Fruit fly (Drosophila melanogaster) whole organism, embryonic: ENCODE results near the gene Scr.
A peak's percentile ranks its signal among the peaks of the same experiment; 100 is the strongest.

ENCODE experiments used
- Ada2b ChIP-seq: fragments of 200-800 bp; sonication (Bioruptor generic); IDR thresholded peaks from 2 replicates; pipeline ENCODE4 v1.3.6; 2022; ENCODE audit warnings: missing biosample characterization, missing genetic modification characterization
- Adf1 ChIP-seq: fragments of 200-800 bp; sonication (Bioruptor generic); IDR thresholded peaks from 2 replicates; pipeline ENCODE4 v1.3.6; 2022; ENCODE audit warnings: missing biosample characterization, missing genetic modification characterization
- Blimp-1 ChIP-seq: fragments of 200-800 bp; sonication (Bioruptor generic); optimal IDR thresholded peaks from 3 replicates; lab custom pipeline; 2018; ENCODE audit warnings: missing biosample characterization, missing genetic modification characterization, mild to moderate bottlenecking, moderate library complexity, missing genetic modification reagents
- CG10147 ChIP-seq: fragments of 200-800 bp; sonication (Bioruptor generic); optimal IDR thresholded peaks from 2 replicates; lab custom pipeline; 2019; ENCODE audit warnings: missing biosample characterization, mild to moderate bottlenecking, missing genetic modification characterization, moderate library complexity
- CG12104 ChIP-seq: fragments of 200-800 bp; sonication (Bioruptor generic); optimal IDR thresholded peaks from 3 replicates; lab custom pipeline; 2016; ENCODE audit warnings: missing biosample characterization, missing genetic modification characterization
- CG12744 ChIP-seq: fragments of 200-800 bp; sonication (Bioruptor generic); optimal IDR thresholded peaks from 2 replicates; lab custom pipeline; 2016; ENCODE audit warnings: missing biosample characterization, missing genetic modification characterization
- CG13624 ChIP-seq: fragments of 200-800 bp; sonication (Bioruptor generic); optimal IDR thresholded peaks from 2 replicates; lab custom pipeline; 2016; ENCODE audit warnings: missing biosample characterization, missing genetic modification characterization
- CG14441 ChIP-seq: fragments of 200-800 bp; sonication (Bioruptor generic); IDR thresholded peaks from 2 replicates; pipeline ENCODE4 v1.3.6; 2022; ENCODE audit warnings: missing biosample characterization, missing genetic modification characterization
- CG17186 ChIP-seq: fragments of 200-800 bp; sonication (Bioruptor generic); optimal IDR thresholded peaks from 3 replicates; lab custom pipeline; 2017; ENCODE audit warnings: missing biosample characterization, missing genetic modification reagents, missing genetic modification characterization
- CG17385 ChIP-seq: fragments of 200-800 bp; sonication (Bioruptor generic); optimal IDR thresholded peaks from 3 replicates; lab custom pipeline; 2018; ENCODE audit warnings: missing biosample characterization, mild to moderate bottlenecking, missing genetic modification characterization
- CG17612 ChIP-seq: fragments of 200-800 bp; sonication (Bioruptor generic); IDR thresholded peaks from 2 replicates; pipeline ENCODE4 v1.3.6; 2022; ENCODE audit warnings: missing biosample characterization, missing genetic modification characterization
- CG2202 ChIP-seq: fragments of 200-800 bp; sonication (Bioruptor generic); optimal IDR thresholded peaks from 2 replicates; lab custom pipeline; 2018; ENCODE audit warnings: missing biosample characterization, mild to moderate bottlenecking, missing genetic modification characterization
- CG2875 ChIP-seq: fragments of 200-800 bp; sonication (Bioruptor generic); optimal IDR thresholded peaks from 2 replicates; lab custom pipeline; 2017; ENCODE audit warnings: missing biosample characterization, mild to moderate bottlenecking, missing genetic modification characterization, missing genetic modification reagents
- CG30431 ChIP-seq: fragments of 200-800 bp; sonication (Bioruptor generic); optimal IDR thresholded peaks from 2 replicates; lab custom pipeline; 2017; ENCODE audit warnings: missing biosample characterization, missing genetic modification characterization
- CG3847 ChIP-seq: fragments of 200-800 bp; sonication (Bioruptor generic); IDR thresholded peaks from 2 replicates; pipeline ENCODE4 v1.3.6; 2022; ENCODE audit warnings: missing biosample characterization, missing genetic modification characterization
- CG4328 ChIP-seq: fragments of 200-800 bp; sonication (Bioruptor generic); optimal IDR thresholded peaks from 3 replicates; lab custom pipeline; 2017; ENCODE audit warnings: missing biosample characterization, missing genetic modification reagents, missing genetic modification characterization
- CG4404 ChIP-seq: fragments of 200-800 bp; sonication (Bioruptor generic); IDR thresholded peaks from 2 replicates; pipeline ENCODE4 v1.3.6; 2022; ENCODE audit warnings: missing biosample characterization, missing genetic modification characterization
- CG4730 ChIP-seq: fragments of 200-800 bp; sonication (Bioruptor generic); IDR thresholded peaks from 2 replicates; pipeline ENCODE4 v1.3.6; 2022; ENCODE audit warnings: missing biosample characterization, missing genetic modification characterization
- CG5953 ChIP-seq: fragments of 200-800 bp; sonication (Bioruptor generic); IDR thresholded peaks from 2 replicates; pipeline ENCODE4 v1.3.6; 2022; ENCODE audit warnings: missing biosample characterization, missing genetic modification characterization
- CG7372 ChIP-seq: fragments of 200-800 bp; sonication (Bioruptor generic); IDR thresholded peaks from 2 replicates; pipeline ENCODE4 v1.3.6; 2022; ENCODE audit warnings: missing biosample characterization, missing genetic modification characterization
- CG9437 ChIP-seq: fragments of 200-800 bp; sonication (Bioruptor generic); optimal IDR thresholded peaks from 2 replicates; lab custom pipeline; 2018; ENCODE audit warnings: missing biosample characterization, mild to moderate bottlenecking, missing genetic modification characterization
- CG9797 ChIP-seq: fragments of 200-800 bp; sonication (Bioruptor generic); optimal IDR thresholded peaks from 3 replicates; lab custom pipeline; 2018; ENCODE audit warnings: missing biosample characterization, mild to moderate bottlenecking, missing genetic modification characterization
- Dbx ChIP-seq: fragments of 200-800 bp; sonication (Bioruptor generic); IDR thresholded peaks from 3 replicates; pipeline ENCODE4 v1.3.6; 2022; ENCODE audit warnings: missing biosample characterization, missing genetic modification characterization
- Fer1 ChIP-seq: fragments of 200-800 bp; sonication (Bioruptor generic); optimal IDR thresholded peaks from 2 replicates; lab custom pipeline; 2017; ENCODE audit warnings: missing biosample characterization, mild to moderate bottlenecking, missing genetic modification characterization
- Gsc ChIP-seq: fragments of 200-800 bp; sonication (Bioruptor generic); IDR thresholded peaks from 2 replicates; pipeline ENCODE4 v1.3.6; 2022; ENCODE audit warnings: missing biosample characterization, missing genetic modification characterization
- Gug ChIP-seq: fragments of 200-800 bp; sonication (Bioruptor generic); IDR thresholded peaks from 4 replicates; pipeline ENCODE4 v1.3.6; 2022; ENCODE audit warnings: missing biosample characterization, missing genetic modification characterization
- HHEX ChIP-seq: fragments of 200-800 bp; sonication (Bioruptor generic); optimal IDR thresholded peaks from 3 replicates; lab custom pipeline; 2017; ENCODE audit warnings: missing biosample characterization, mild to moderate bottlenecking, missing genetic modification characterization, missing genetic modification reagents
- MESR4 ChIP-seq: fragments of 200-800 bp; sonication (Bioruptor generic); optimal IDR thresholded peaks from 2 replicates; lab custom pipeline; 2018; ENCODE audit warnings: missing biosample characterization, mild to moderate bottlenecking, missing genetic modification characterization, moderate library complexity
- Med ChIP-seq: fragments of 200-800 bp; sonication (Bioruptor generic); peaks from one replicate; lab custom pipeline; 2016; ENCODE audit warnings: missing biosample characterization, missing genetic modification characterization, mild to moderate bottlenecking, inconsistent platforms, moderate library complexity
- Ravus ChIP-seq: fragments of 200-800 bp; sonication (Bioruptor generic); IDR thresholded peaks from 2 replicates; pipeline ENCODE4 v1.3.6; 2022; ENCODE audit warnings: missing biosample characterization, missing genetic modification characterization
- al ChIP-seq: fragments of 200-800 bp; sonication (Bioruptor generic); IDR thresholded peaks from 2 replicates; pipeline ENCODE4 v1.3.6; 2022; ENCODE audit warnings: missing biosample characterization, missing genetic modification characterization
- az2 ChIP-seq: fragments of 200-800 bp; sonication (Bioruptor generic); optimal IDR thresholded peaks from 3 replicates; lab custom pipeline; 2016; ENCODE audit warnings: missing biosample characterization, missing genetic modification characterization
- bigmax ChIP-seq: fragments of 200-800 bp; sonication (Bioruptor generic); optimal IDR thresholded peaks from 2 replicates; lab custom pipeline; 2018; ENCODE audit warnings: missing biosample characterization, mild to moderate bottlenecking, missing genetic modification characterization
- br ChIP-seq: fragments of >200 bp; optimal IDR thresholded peaks from 2 replicates; lab custom pipeline; 2017
- chm ChIP-seq: fragments of 200-800 bp; sonication (Bioruptor generic); IDR thresholded peaks from 2 replicates; pipeline ENCODE4 v1.3.6; 2022; ENCODE audit warnings: missing biosample characterization, missing genetic modification characterization
- fd102C ChIP-seq: fragments of 200-800 bp; sonication (Bioruptor generic); optimal IDR thresholded peaks from 2 replicates; lab custom pipeline; 2018; ENCODE audit warnings: missing biosample characterization, mild to moderate bottlenecking, missing genetic modification characterization, moderate library complexity
- grn ChIP-seq: fragments of 200-800 bp; sonication (Bioruptor generic); optimal IDR thresholded peaks from 3 replicates; lab custom pipeline; 2017; ENCODE audit warnings: missing biosample characterization, missing genetic modification characterization
- kay ChIP-seq: fragments of 200-800 bp; sonication (Bioruptor generic); optimal IDR thresholded peaks from 2 replicates; lab custom pipeline; 2016; ENCODE audit warnings: missing biosample characterization, missing genetic modification characterization
- klu ChIP-seq: fragments of 200-800 bp; sonication (Bioruptor generic); IDR thresholded peaks from 2 replicates; pipeline ENCODE4 v1.3.6; 2022; ENCODE audit warnings: missing biosample characterization, missing genetic modification characterization
- knrl ChIP-seq: fragments of 200-800 bp; sonication (Bioruptor generic); IDR thresholded peaks from 3 replicates; pipeline ENCODE4 v1.3.6; 2022; ENCODE audit warnings: missing biosample characterization, missing genetic modification characterization; ENCODE audit not compliant: partially characterized antibody
- lmd ChIP-seq: fragments of 200-800 bp; sonication (Bioruptor generic); IDR thresholded peaks from 2 replicates; pipeline ENCODE4 v1.3.6; 2022; ENCODE audit warnings: missing biosample characterization, missing genetic modification characterization
- lov ChIP-seq, 2 experiments: fragments of 200-800 bp in 1 of 2; fragments of >200 bp in 1 of 2; sonication (Bioruptor generic) in 1 of 2; IDR thresholded peaks in 1 of 2; optimal IDR thresholded peaks in 1 of 2; 2 replicates in 1 of 2; 3 replicates in 1 of 2; pipeline versions ENCODE4 v1.3.6 to Lab custom; 2017 to 2022; ENCODE audit warnings: missing biosample characterization in 1 of 2, missing genetic modification characterization in 1 of 2
- onecut ChIP-seq: fragments of 200-800 bp; sonication (Bioruptor generic); IDR thresholded peaks from 2 replicates; pipeline ENCODE4 v1.3.6; 2022; ENCODE audit warnings: missing biosample characterization, missing genetic modification characterization
- pnt ChIP-seq: fragments of 200-800 bp; sonication (Bioruptor generic); optimal IDR thresholded peaks from 3 replicates; lab custom pipeline; 2016; ENCODE audit warnings: missing biosample characterization, missing genetic modification characterization
- scrt ChIP-seq: fragments of 200-800 bp; sonication (Bioruptor generic); optimal IDR thresholded peaks from 2 replicates; lab custom pipeline; 2018; ENCODE audit warnings: missing biosample characterization, mild to moderate bottlenecking, missing genetic modification characterization, moderate library complexity
- seq ChIP-seq: fragments of 200-800 bp; sonication (Bioruptor generic); IDR thresholded peaks from 2 replicates; pipeline ENCODE4 v1.3.6; 2022; ENCODE audit warnings: missing biosample characterization, missing genetic modification characterization
- stwl ChIP-seq: fragments of 200-800 bp; sonication (Bioruptor generic); optimal IDR thresholded peaks from 3 replicates; lab custom pipeline; 2018; ENCODE audit warnings: missing biosample characterization, mild to moderate bottlenecking, missing genetic modification characterization, moderate library complexity
- tgo ChIP-seq: fragments of 200-800 bp; sonication (Bioruptor generic); IDR thresholded peaks from 3 replicates; pipeline ENCODE4 v1.3.6; 2022; ENCODE audit warnings: missing biosample characterization, missing genetic modification characterization
- tio ChIP-seq: fragments of 200-800 bp; sonication (Bioruptor generic); optimal IDR thresholded peaks from 2 replicates; lab custom pipeline; 2017; ENCODE audit warnings: missing biosample characterization, missing genetic modification characterization, inconsistent platforms
- trem ChIP-seq: fragments of 200-800 bp; optimal IDR thresholded peaks from 3 replicates; lab custom pipeline; 2019; ENCODE audit warnings: missing biosample characterization, mild to moderate bottlenecking, missing genetic modification characterization, moderate library complexity
- vnd ChIP-seq: fragments of 200-800 bp; sonication (Bioruptor generic); IDR thresholded peaks from 3 replicates; pipeline ENCODE4 v1.3.6; 2022; ENCODE audit warnings: missing biosample characterization, missing genetic modification characterization; ENCODE audit not compliant: partially characterized antibody

Scr gene

DNA sequence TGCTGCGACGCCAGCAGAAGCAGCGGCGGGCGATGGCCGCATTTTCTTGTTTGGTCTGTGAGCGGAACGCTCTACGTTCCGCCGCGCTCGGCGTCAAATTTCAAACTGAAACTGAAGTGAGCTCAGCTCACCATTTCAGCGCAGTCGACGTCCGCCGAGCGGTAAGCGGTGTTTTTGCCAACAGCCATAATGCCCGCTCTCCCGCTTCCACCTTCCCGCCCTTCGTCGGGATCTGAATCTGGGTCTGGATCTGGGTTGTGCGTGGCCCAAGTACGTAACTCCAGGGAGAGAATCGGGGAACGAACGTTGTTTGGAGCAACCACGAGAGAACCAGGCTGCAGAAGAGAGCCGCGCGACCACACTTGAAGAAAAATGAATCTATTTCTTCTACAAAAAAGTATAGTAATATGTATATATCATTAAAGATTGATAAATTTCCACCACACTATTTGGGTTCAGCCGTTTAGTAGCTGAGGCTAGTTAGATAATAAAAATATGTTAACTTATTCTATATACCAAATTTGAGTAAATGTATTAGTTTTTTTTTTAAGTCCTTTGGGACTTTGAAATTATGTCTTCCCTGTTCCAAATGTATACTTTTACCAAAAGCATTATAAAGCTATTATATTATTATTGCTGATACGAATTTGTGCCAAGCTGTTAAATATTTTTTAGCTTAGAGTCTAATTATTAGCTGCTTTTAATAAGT, 33.4 kb downstream of the Scr start (continued):
- TF ChIP-seq CG7372 (GFP tag; lab: Robert Waterston, UW): no peak
- TF ChIP-seq knrl: no peak
- no peak for TF ChIP-seq vnd (GFP tag; lab: Robert Waterston, UW)
- TF ChIP-seq al (GFP tag; lab: Robert Waterston, UW): no peak
- TF ChIP-seq CG13624 (GFP tag; lab: Kevin White, UChicago): no peak
- no peak for TF ChIP-seq CG4404 (GFP tag; lab: Robert Waterston, UW)
- peak; percentile 20 for TF ChIP-seq az2 (GFP tag; lab: Kevin White, UChicago)
- TF ChIP-seq Gug: no peak
- peak; percentile 61; the same call in 1 of the 2 replicates for TF ChIP-seq chm (GFP tag; lab: Robert Waterston, UW)
- no peak for TF ChIP-seq Gsc (GFP tag; lab: Robert Waterston, UW)
- no peak for TF ChIP-seq pnt (GFP tag; lab: Kevin White, UChicago)
- TF ChIP-seq CG14441 (GFP tag; lab: Robert Waterston, UW): no peak
- no peak for TF ChIP-seq CG2875 (GFP tag; lab: Kevin White, UChicago)
- TF ChIP-seq Ravus (GFP tag; lab: Robert Waterston, UW): no peak
- no peak for TF ChIP-seq bigmax (GFP tag; lab: Kevin White, UChicago)
- TF ChIP-seq MESR4 (GFP tag; lab: Kevin White, UChicago): no peak
- 0 out of 2 replicates have a peak, but pooled peaks have one; percentile 11 for TF ChIP-seq CG5953
- no peak for TF ChIP-seq CG12744 (GFP tag; lab: Kevin White, UChicago)
- TF ChIP-seq CG9797 (GFP tag; lab: Kevin White, UChicago): no peak
- TF ChIP-seq trem (tag; lab: Kevin White, UChicago): no peak
- TF ChIP-seq kay (GFP tag; lab: Kevin White, UChicago): no peak
- TF ChIP-seq fd102C (GFP tag; lab: Kevin White, UChicago): no peak
- TF ChIP-seq CG4328 (GFP tag; lab: Kevin White, UChicago): no peak
- TF ChIP-seq tgo (GFP tag; lab: Robert Waterston, UW): no peak
- no peak for TF ChIP-seq HHEX
- no peak for TF ChIP-seq grn (GFP tag; lab: Kevin White, UChicago)
- no peak for TF ChIP-seq onecut (GFP tag; lab: Robert Waterston, UW)
- TF ChIP-seq Fer1: no peak
- TF ChIP-seq seq (GFP tag; lab: Robert Waterston, UW): peak; percentile 72
- no peak for TF ChIP-seq CG4730 (GFP tag; lab: Robert Waterston, UW)
- TF ChIP-seq CG17385 (GFP tag; lab: Kevin White, UChicago): no peak
- no peak for TF ChIP-seq CG30431 (GFP tag; lab: Kevin White, UChicago)
- TF ChIP-seq CG17612 (GFP tag; lab: Robert Waterston, UW): no peak
- TF ChIP-seq klu (GFP tag; lab: Robert Waterston, UW): no peak
- no peak for TF ChIP-seq Dbx (GFP tag; lab: Robert Waterston, UW)
- TF ChIP-seq Ada2b (GFP tag; lab: Robert Waterston, UW): no peak
- no peak for TF ChIP-seq CG3847 (GFP tag; lab: Robert Waterston, UW)
- no peak for TF ChIP-seq CG17186
- TF ChIP-seq tio (GFP tag; lab: Kevin White, UChicago): no peak
- peak; percentile 46 for TF ChIP-seq CG9437 (GFP tag; lab: Kevin White, UChicago)
- TF ChIP-seq Adf1 (GFP tag; lab: Robert Waterston, UW): peak; percentile 87
- TF ChIP-seq stwl (tag; lab: Kevin White, UChicago): no peak
- no peak for TF ChIP-seq CG12104 (GFP tag; lab: Kevin White, UChicago)
- no peak for TF ChIP-seq lov (optimal IDR thresholded peaks at IDR 0.05; lab: Kevin White, UChicago)
- 0 out of 3 replicates have a peak, but pooled peaks have one; percentile 41 for TF ChIP-seq lov (GFP tag; IDR thresholded peaks at IDR 0.05; lab: Robert Waterston, UW)
- no peak for TF ChIP-seq CG2202 (tag; lab: Kevin White, UChicago)
- TF ChIP-seq br (lab: Kevin White, UChicago): no peak
- TF ChIP-seq Blimp-1 (GFP tag; lab: Kevin White, UChicago): peak; percentile 15
- no peak for TF ChIP-seq CG10147
- peak; percentile 88 for TF ChIP-seq Med (GFP tag; lab: Kevin White, UChicago)
- TF ChIP-seq scrt (GFP tag; lab: Kevin White, UChicago): peak; percentile 29
- TF ChIP-seq lmd (GFP tag; lab: Robert Waterston, UW): no peak
